Worm (Caenorhabditis elegans): ENCODE data around the gene F47B8.13.

ce11 chrV:14320246-14320645 lies 715 bp upstream of the F47B8.13 start, which contains the start of gene F47B8.14:
- TF ChIP-seq him-1 (tag; optimal IDR thresholded peaks at IDR 0.05), result no peak
- TF ChIP-seq W03F9.2 (tag; optimal IDR thresholded peaks at IDR 0.05), result no peak
- no peak for TF ChIP-seq dao-5 (tag; optimal IDR thresholded peaks at IDR 0.05)
